Fruit fly (Drosophila melanogaster) whole organism, embryonic: ENCODE results near the gene CG14721.

Experiments
- CG1024 ChIP-seq: fragments of 200-800 bp; sonication (Bioruptor generic); IDR thresholded peaks from 2 replicates; pipeline ENCODE4 v1.3.6; 2022; ENCODE audit warnings: missing biosample characterization, missing genetic modification characterization
- CG13894 ChIP-seq: fragments of 200-800 bp; sonication (Bioruptor generic); optimal IDR thresholded peaks from 3 replicates; lab custom pipeline; 2018; ENCODE audit warnings: missing biosample characterization, mild to moderate bottlenecking, missing genetic modification characterization, moderate library complexity
- CG5180 ChIP-seq: fragments of 200-800 bp; sonication (Bioruptor generic); optimal IDR thresholded peaks from 3 replicates; lab custom pipeline; 2017; ENCODE audit warnings: missing biosample characterization, missing genetic modification characterization, mild to moderate bottlenecking, moderate library complexity, missing genetic modification reagents
- CG6272 ChIP-seq: fragments of 200-800 bp; sonication (Bioruptor generic); IDR thresholded peaks from 2 replicates; pipeline ENCODE4 v1.3.6; 2022; ENCODE audit warnings: missing biosample characterization, missing genetic modification characterization
- Dll ChIP-seq: fragments of 200-800 bp; sonication (Bioruptor generic); IDR thresholded peaks from 4 replicates; pipeline ENCODE4 v1.3.6; 2022; ENCODE audit warnings: missing biosample characterization, missing genetic modification characterization; ENCODE audit not compliant: partially characterized antibody
- ab ChIP-seq: fragments of 200-800 bp; sonication (Bioruptor generic); optimal IDR thresholded peaks from 2 replicates; lab custom pipeline; 2016; ENCODE audit warnings: missing biosample characterization, missing genetic modification characterization
- ken ChIP-seq: fragments of 200-800 bp; sonication (Bioruptor generic); IDR thresholded peaks from 3 replicates; pipeline ENCODE4 v1.3.6; 2022; ENCODE audit warnings: missing biosample characterization, missing genetic modification characterization
- mam ChIP-seq: fragments of 200-800 bp; sonication (Bioruptor generic); optimal IDR thresholded peaks from 3 replicates; lab custom pipeline; 2016; ENCODE audit warnings: missing biosample characterization, missing genetic modification characterization

dm6 chr3R:11759185-11759731, 24.0 kb downstream of the CG14721 start:
- TF ChIP-seq CG1024 (no peak), CG5180 (GFP tag; lab: Kevin White, UChicago) (no peak), ken (GFP tag; lab: Robert Waterston, UW) (no peak), ab (GFP tag; lab: Kevin White, UChicago) (no peak), CG6272 (GFP tag; lab: Robert Waterston, UW) (no peak), CG13894 (tag; lab: Kevin White, UChicago) (no peak), Dll (GFP tag; lab: Robert Waterston, UW) (no peak), mam (no peak)
